Fruit fly (Drosophila melanogaster) whole organism, wandering third instar larva: ENCODE results near the gene CG43333.

Experiments
- CG9705 ChIP-seq: fragments of 200-800 bp; sonication (Bioruptor generic); optimal IDR thresholded peaks from 2 replicates; lab custom pipeline; 2018; ENCODE audit warnings: missing biosample characterization, mild to moderate bottlenecking, missing genetic modification characterization
- Dfd ChIP-seq: fragments of >200 bp; optimal IDR thresholded peaks from 2 replicates; lab custom pipeline; 2017; ENCODE audit warnings: missing biosample characterization, missing genetic modification characterization
- Hr78 ChIP-seq: fragments of >200 bp; optimal IDR thresholded peaks from 2 replicates; lab custom pipeline; 2017; ENCODE audit warnings: missing biosample characterization, missing genetic modification characterization
- Hr83 ChIP-seq: fragments of 200-300 bp; sonication (Bioruptor generic); optimal IDR thresholded peaks from 2 replicates; lab custom pipeline; 2016; ENCODE audit warnings: missing biosample characterization, mild to moderate bottlenecking, missing genetic modification characterization, moderate library complexity; ENCODE audit not compliant: poor library complexity, severe bottlenecking
- Jra ChIP-seq: sonication (Bioruptor generic); optimal IDR thresholded peaks from 2 replicates; lab custom pipeline; 2016; ENCODE audit warnings: missing biosample characterization, missing genetic modification characterization
- Rel ChIP-seq, 2 experiments: fragments of 200-800 bp; sonication (Bioruptor generic) in 1 of 2; optimal IDR thresholded peaks; 2 replicates in 1 of 2; 3 replicates in 1 of 2; lab custom pipeline; 2016 to 2019; ENCODE audit warnings: mild to moderate bottlenecking in 2 of 2, missing biosample characterization in 2 of 2, missing genetic modification characterization in 2 of 2, moderate library complexity in 1 of 2
- br ChIP-seq: fragments of 200-800 bp; sonication (Bioruptor generic); optimal IDR thresholded peaks from 2 replicates; lab custom pipeline; 2016; ENCODE audit warnings: missing biosample characterization, missing genetic modification characterization
- dmrt93B ChIP-seq: fragments of 200-800 bp; sonication (Bioruptor generic); optimal IDR thresholded peaks from 2 replicates; lab custom pipeline; 2018; ENCODE audit warnings: missing biosample characterization, mild to moderate bottlenecking, missing genetic modification characterization
- jim ChIP-seq: fragments of 175-275, 200-325 bp; sonication (Bioruptor generic); optimal IDR thresholded peaks from 2 replicates; lab custom pipeline; 2016; ENCODE audit warnings: missing biosample characterization, mild to moderate bottlenecking, missing genetic modification characterization
- pan ChIP-seq: fragments of >200 bp; optimal IDR thresholded peaks from 2 replicates; lab custom pipeline; 2017
- psq ChIP-seq: fragments of 200-800 bp; sonication (Bioruptor generic); optimal IDR thresholded peaks from 3 replicates; lab custom pipeline; 2017; ENCODE audit warnings: missing biosample characterization, mild to moderate bottlenecking, missing genetic modification characterization, moderate library complexity
- sage ChIP-seq: fragments of 200-800 bp; sonication (Bioruptor generic); optimal IDR thresholded peaks from 2 replicates; lab custom pipeline; 2016; ENCODE audit warnings: missing biosample characterization, mild to moderate bottlenecking, missing genetic modification characterization
- sv ChIP-seq: fragments of 200-800 bp; sonication (Bioruptor generic); optimal IDR thresholded peaks from 3 replicates; lab custom pipeline; 2016; ENCODE audit warnings: missing biosample characterization, missing genetic modification characterization
- woc ChIP-seq: sonication (Bioruptor generic); optimal IDR thresholded peaks from 2 replicates; lab custom pipeline; 2016; ENCODE audit warnings: missing biosample characterization, mild to moderate bottlenecking, missing genetic modification characterization

dm6 chr2L:14203798-14204398 is 23.4 kb upstream of the CG43333 start:
- TF ChIP-seq jim (GFP tag; lab: Kevin White, UChicago) (no peak), Hr78 (GFP tag; lab: Kevin White, UChicago) (no peak), sage (no peak), woc (GFP tag; lab: Kevin White, UChicago) (no peak), psq (GFP tag; lab: Kevin White, UChicago) (no peak), pan (lab: Kevin White, UChicago) (no peak), Hr83 (GFP tag; lab: Kevin White, UChicago) (no peak), sv (no peak), br (GFP tag; lab: Kevin White, UChicago) (no peak), CG9705 (GFP tag; lab: Kevin White, UChicago) (no peak), Dfd (GFP tag; lab: Kevin White, UChicago) (no peak), Jra (GFP tag; lab: Kevin White, UChicago) (no peak), Rel (GFP tag; optimal IDR thresholded peaks at IDR 0.05; lab: Kevin White, UChicago) (no peak), Rel (tag; optimal IDR thresholded peaks at IDR 0.05; lab: Kevin White, UChicago) (no peak), dmrt93B (no peak)
